Worm (Caenorhabditis elegans): Measurements from ENCODE around the gene ges-1.

Gene ges-1

DNA sequence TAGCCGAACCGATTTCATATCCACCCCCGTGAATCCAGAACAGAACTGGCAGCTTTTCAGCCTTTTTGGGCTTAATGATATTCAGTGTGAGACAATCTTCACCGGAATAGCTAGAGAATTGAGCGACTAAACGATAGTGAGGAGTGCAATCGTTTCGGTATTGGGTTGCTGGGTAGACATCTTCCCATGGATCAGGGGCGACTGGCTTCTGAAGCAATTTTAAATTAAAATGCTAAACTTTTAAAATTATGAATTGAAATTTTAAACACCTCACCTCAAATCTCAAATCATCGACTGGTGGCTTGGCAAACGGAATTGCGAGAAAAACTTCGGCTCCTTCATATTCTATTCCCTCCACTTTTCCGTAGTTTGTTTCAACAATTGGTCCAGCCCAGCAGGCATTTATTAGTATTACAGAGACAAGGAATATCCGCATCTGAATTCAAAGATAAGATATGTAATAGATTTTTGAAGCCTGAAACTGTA is at the start of gene ges-1:
ges-1 (minus strand) TSS at position 436 of the 486 bp plus-strand sequence.
- no peak for TF ChIP-seq him-1 (tag; optimal IDR thresholded peaks at IDR 0.05)
- TF ChIP-seq dao-5 (tag; optimal IDR thresholded peaks at IDR 0.05): no peak
- no peak for TF ChIP-seq W03F9.2 (tag; optimal IDR thresholded peaks at IDR 0.05)

DNA sequence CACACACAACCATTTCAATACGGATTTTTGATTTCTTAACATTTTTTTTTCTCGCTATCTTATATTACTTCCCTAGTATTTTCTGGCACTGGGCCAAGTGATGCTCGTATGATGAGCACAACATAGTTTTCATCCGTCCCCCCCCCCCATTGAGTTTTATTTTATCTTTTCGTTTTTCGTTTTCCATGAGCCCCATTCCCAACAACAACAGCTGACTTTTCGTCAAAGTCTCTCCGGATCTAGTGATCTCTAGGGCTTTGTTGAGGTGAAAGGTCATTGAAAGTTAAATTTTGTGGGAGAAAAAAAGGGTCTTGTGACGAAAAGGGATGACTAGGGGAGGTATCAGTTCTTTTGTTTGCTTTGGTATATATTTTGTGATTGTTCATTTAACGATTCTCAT is 48.9 kb upstream of the ges-1 start:
- no peak for TF ChIP-seq dao-5 (tag; optimal IDR thresholded peaks at IDR 0.05)
- no peak for TF ChIP-seq him-1 (tag; optimal IDR thresholded peaks at IDR 0.05)
- TF ChIP-seq W03F9.2 (tag; optimal IDR thresholded peaks at IDR 0.05): no peak

DNA sequence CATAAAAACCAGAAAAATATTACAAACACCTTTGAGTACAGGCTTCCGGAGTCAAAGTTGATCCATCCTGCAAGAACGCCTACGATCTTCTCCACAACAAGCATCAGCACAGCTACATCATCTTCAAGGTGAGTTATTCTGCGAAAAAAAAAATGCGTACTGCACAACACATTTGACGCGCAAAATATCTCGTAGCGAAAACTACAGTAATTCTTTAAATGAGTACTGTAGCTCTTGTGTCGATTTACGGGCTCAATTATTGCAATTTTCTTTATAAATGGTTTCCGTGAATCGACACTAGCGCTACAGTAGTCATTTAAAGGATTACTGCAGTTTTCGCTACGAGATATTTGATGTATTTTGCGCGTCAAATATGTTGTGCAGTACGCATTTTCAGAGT is 44.9 kb upstream of the ges-1 start:
- TF ChIP-seq W03F9.2 (tag; optimal IDR thresholded peaks at IDR 0.05): no peak
- no peak for TF ChIP-seq dao-5 (tag; optimal IDR thresholded peaks at IDR 0.05)
- TF ChIP-seq him-1 (tag; optimal IDR thresholded peaks at IDR 0.05): no peak

DNA sequence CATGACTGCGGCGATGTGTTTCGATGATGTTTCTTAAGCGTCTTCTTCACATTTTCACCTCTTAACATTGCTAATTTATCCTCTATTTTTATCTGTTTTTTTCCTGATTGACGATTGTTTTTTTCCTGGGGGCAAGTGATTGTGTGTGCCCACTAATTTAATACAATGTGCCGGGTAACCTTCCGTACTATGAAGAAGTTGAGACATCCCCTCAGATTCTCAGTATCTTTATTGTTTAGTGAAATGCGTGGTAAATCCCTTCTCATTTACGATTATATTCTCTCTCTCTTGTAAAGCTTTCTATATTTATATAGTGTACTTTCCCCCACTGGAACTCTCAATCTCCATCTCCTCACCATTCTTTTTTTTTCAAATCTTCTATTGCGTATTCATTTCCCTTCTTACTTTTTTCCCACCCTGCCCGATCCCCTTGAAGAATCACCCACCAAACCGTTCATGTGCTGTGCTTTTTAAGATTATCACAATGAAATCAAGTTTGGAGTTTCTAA is 44.4 kb upstream of the ges-1 start:
- TF ChIP-seq him-1 (tag; optimal IDR thresholded peaks at IDR 0.05): no peak
- TF ChIP-seq W03F9.2 (tag; optimal IDR thresholded peaks at IDR 0.05): no peak
- no peak for TF ChIP-seq dao-5 (tag; optimal IDR thresholded peaks at IDR 0.05)

DNA sequence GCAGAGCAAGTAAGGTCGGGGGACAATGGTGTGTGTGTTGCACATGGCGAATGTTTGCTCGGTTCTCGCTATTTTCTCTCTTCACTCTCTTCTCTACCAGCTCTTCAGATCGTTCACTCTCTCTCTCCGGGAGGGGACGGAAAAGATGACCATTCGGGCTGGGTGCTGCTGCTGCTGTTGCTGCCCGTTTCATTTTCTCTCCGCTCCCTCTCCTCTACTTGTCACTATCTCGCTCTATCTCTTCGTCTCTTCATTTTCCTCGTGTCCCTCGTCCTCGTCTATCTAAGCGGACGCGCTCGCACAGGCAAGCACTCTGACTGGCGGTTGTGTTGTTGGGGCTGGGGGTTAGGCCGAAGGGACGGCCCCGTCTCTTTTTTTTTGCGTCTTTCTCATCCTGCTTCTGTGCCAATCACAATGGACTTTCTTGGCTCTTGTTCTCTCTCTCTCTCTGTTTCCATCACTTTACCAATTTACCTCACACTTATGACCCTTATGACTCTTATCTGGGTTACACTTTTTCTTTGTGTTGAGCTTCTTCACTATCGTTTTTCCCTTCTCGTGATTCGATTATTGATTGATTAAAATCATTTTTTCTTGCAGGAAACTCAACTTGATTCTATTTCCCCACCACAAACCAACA is 42.7 kb upstream of the ges-1 start, which contains the start of the genes F53E2.2 and unc-60:
F53E2.2 (plus strand) TSS at position 601 of the 640 bp plus-strand sequence.
unc-60 (plus strand) TSS at position 601 of the 640 bp plus-strand sequence.
- peak; percentile 85 for TF ChIP-seq him-1 (tag; optimal IDR thresholded peaks at IDR 0.05)
- TF ChIP-seq W03F9.2 (tag; optimal IDR thresholded peaks at IDR 0.05): no peak
- peak; percentile 54 for TF ChIP-seq dao-5 (tag; optimal IDR thresholded peaks at IDR 0.05)

DNA sequence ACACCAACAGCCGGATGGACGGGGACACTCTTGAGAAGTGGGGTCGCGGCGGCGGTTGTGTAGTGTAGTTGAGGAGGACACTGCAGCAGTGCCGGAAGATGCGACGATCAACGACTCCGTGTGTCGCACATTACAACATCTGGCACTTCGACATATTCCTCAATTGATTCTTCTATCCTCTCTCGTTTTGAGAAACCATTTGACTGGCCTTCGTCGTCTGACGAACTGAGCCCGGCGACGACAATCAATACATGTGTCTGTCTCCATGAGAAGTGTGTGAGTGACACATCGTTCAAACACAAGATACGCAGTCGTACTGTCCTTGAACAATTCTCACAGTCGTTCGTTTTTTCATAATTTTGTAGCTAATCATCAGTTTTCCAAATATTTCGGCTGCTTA is 40.6 kb upstream of the ges-1 start:
- TF ChIP-seq W03F9.2 (tag; optimal IDR thresholded peaks at IDR 0.05): no peak
- no peak for TF ChIP-seq him-1 (tag; optimal IDR thresholded peaks at IDR 0.05)
- TF ChIP-seq dao-5 (tag; optimal IDR thresholded peaks at IDR 0.05): no peak

DNA sequence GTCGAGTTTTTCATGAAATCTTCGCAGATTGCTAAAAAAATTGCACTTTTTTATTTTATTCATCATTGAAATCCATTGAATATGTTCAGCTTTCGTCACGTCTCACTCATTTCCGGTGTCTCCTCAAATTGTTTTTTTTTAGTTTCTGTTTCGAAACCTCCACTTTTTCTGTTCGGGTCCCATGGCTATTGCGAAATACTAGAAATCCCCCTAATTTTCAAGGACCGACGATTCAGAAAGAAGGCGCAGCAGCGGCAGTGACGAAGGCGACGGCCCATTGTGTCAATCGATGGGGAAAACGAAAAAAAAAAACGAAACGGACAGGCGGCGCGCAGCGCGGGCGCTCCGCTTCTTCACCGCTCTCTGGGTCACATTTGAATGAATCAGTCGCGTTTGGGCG is 40.0 kb upstream of the ges-1 start:
- TF ChIP-seq him-1 (tag; optimal IDR thresholded peaks at IDR 0.05) (no peak), dao-5 (tag; optimal IDR thresholded peaks at IDR 0.05) (no peak), W03F9.2 (tag; optimal IDR thresholded peaks at IDR 0.05) (no peak)

DNA sequence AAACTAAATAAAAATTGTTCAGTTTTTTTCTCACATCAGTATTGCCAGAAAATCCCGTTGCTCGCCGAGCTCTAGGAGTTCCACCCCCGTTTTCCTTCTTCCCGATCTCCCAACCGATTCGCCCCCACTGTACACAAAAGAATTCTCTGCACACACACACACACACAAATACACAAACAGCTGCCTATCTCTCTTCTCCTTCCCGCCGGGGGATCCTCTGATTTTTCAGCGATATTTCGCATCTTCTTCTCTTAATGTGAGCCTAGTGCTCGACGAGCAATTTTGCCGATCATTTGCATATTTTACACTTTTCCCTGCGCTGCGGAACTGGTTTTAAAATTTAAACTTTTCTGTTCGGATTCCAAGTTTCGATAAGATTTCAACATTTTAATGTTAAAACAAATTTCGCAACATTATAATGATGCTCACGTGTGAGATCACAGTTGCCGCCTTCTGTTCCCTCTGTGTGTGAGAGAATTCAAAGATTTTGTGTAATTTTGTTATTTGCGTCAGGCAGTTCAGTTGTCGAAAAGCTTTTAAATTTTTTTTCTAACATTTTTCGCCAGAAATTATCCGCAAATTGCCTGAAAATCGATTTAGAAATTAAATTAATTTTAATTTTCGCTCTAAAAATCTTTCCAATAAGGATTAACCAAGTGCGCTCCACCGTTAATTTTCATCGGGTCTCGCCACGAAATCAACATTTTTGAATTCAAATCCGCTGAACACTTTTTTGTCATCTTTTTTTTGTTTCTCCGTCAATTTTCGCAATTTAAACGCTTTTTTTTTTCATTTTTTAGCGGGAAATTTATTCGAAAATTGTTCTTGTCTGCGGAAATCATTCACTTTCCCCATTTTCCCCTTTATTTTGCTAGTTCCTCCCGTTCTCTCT is 39.4 kb upstream of the ges-1 start:
- TF ChIP-seq dao-5 (tag; optimal IDR thresholded peaks at IDR 0.05) (no peak), W03F9.2 (tag; optimal IDR thresholded peaks at IDR 0.05) (peak; percentile 45), him-1 (tag; optimal IDR thresholded peaks at IDR 0.05) (no peak)

DNA sequence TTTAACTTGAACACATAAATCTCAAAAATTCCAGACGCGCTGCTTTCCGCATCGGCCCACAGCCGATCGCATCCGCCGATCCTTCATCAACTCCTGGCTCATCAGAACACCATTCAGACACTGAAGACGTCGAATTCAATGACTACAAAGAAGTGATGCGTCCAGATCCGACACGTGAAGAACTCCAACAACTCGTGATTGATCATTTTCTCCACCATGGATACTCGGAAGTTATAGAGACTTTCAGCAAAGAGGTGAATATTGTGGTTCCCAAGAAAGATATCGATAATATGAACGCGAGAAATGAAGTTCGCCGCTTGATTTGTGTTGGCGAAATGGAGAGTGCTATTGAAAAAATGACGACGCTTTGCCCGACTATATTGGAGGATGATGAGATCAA is 37.0 kb upstream of the ges-1 start:
- TF ChIP-seq W03F9.2 (tag; optimal IDR thresholded peaks at IDR 0.05): no peak
- TF ChIP-seq dao-5 (tag; optimal IDR thresholded peaks at IDR 0.05): no peak
- TF ChIP-seq him-1 (tag; optimal IDR thresholded peaks at IDR 0.05): no peak

DNA sequence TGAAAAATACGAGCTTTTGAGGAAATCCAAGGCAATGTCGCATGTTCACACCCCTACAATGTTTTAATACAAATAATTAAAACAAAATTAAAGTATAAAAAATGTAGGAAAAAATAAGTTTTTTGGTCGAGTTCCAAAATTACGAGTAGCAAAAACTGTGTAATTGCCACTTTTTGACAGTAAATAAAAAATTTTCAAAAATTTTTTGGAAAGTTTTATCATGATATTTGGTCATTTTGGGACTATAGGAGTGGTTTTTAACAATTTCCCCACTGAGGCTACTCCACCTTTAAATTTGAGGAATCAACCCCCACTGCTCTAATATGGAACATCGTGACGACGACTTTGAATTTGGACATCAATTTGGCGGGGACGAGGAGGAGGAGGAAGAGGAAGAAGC is 35.5 kb upstream of the ges-1 start, which contains the start of gene gid-8:
gid-8 (plus strand) TSS at position 301 of the 400 bp plus-strand sequence.
- TF ChIP-seq him-1 (tag; optimal IDR thresholded peaks at IDR 0.05): no peak
- no peak for TF ChIP-seq W03F9.2 (tag; optimal IDR thresholded peaks at IDR 0.05)
- TF ChIP-seq dao-5 (tag; optimal IDR thresholded peaks at IDR 0.05): no peak

DNA sequence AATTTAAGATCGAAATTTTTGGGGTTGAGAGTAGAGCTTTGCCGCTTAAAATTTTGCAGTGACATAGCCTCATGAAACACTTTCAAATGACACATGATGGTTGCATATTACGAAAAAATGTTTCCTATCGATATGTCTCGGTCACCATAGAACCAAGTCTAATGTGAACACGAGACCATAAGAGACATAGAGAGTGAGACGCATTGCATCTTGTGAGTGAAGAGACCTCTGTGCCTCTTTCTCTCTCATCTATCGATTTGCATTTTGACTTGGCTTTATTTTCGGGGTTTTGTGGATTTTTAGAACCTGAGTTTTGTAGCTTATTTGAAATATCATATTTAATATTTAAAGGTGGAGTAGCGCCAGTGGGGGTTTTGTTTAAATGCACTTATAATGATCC is 35.0 kb upstream of the ges-1 start:
- no peak for TF ChIP-seq W03F9.2 (tag; optimal IDR thresholded peaks at IDR 0.05)
- TF ChIP-seq him-1 (tag; optimal IDR thresholded peaks at IDR 0.05): no peak
- no peak for TF ChIP-seq dao-5 (tag; optimal IDR thresholded peaks at IDR 0.05)

DNA sequence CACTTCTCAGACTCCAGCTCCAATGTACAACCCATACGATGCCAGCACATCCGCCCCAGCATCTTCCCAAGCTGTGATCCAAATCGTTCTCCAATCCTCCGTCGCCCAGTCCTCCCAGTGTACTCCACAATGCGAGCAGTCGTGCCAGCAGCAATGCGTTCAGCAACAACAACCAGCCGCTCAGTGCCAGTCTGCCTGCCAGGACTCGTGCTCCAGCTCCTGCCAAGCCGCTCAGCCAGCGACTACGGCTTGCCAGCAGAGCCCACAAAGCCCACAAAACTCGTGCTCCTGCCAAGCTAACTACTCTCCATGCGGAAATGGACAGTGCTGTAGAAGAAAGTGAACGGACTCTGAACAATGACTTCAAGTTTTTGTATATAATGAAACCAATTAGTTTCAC is 34.0 kb upstream of the ges-1 start:
- TF ChIP-seq him-1 (tag; optimal IDR thresholded peaks at IDR 0.05) (no peak), W03F9.2 (tag; optimal IDR thresholded peaks at IDR 0.05) (no peak), dao-5 (tag; optimal IDR thresholded peaks at IDR 0.05) (no peak)

DNA sequence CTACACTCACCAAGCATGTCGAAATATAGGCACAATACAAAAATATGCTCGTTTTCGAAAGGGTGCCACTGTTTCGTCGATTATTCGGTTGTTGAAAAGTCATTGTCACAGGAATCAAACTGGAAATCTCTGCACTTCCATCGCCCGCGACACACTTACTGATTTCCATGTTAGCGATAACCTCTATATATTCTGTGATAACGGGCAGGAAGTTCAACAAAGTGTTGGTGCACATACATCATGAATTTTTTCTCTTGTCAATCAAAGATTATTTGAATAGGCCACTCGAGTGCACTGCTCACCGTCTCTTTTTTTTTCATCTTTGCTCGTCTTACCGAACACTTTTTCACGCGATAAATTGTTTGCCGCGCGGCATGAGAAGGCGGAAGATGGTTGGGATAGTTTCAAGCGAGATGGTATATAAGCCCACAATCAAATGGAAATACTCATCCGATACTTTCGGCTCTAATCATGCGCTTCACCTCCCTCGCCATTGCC is 32.7 kb upstream of the ges-1 start, which contains the start of the genes fpn-1.2 and pqn-54:
fpn-1.2 (minus strand) TSS at position 157 of the 498 bp plus-strand sequence.
pqn-54 (plus strand) TSS at position 448 of the 498 bp plus-strand sequence.
- TF ChIP-seq W03F9.2 (tag; optimal IDR thresholded peaks at IDR 0.05) (no peak), him-1 (tag; optimal IDR thresholded peaks at IDR 0.05) (no peak), dao-5 (tag; optimal IDR thresholded peaks at IDR 0.05) (no peak)

Measured in whole organism, L4/young adult.